Worm (Caenorhabditis elegans) whole organism, L4 larva: Measurements from ENCODE around the gene try-1.

Source experiments
- F10B5.3 ChIP-seq: sonication (generic microtip); optimal IDR thresholded peaks from 2 replicates; lab custom pipeline; 2016; ENCODE audit warnings: mild to moderate bottlenecking, missing genetic modification characterization, missing compliant biosample characterization
- F37D6.2 ChIP-seq: sonication (generic microtip); optimal IDR thresholded peaks from 2 replicates; lab custom pipeline; 2016; ENCODE audit warnings: mild to moderate bottlenecking, missing genetic modification characterization, missing compliant biosample characterization
- F44E2.7 ChIP-seq: fragments of 200-800 bp; sonication (Bioruptor generic); IDR thresholded peaks from 2 replicates; pipeline ENCODE4 v2.1.2; 2022; ENCODE audit warnings: missing genetic modification characterization, missing compliant biosample characterization
- F49E8.2 ChIP-seq: sonication (generic microtip); optimal IDR thresholded peaks from 2 replicates; lab custom pipeline; 2016; ENCODE audit warnings: missing compliant biosample characterization, mild to moderate bottlenecking, missing genetic modification characterization, borderline replicate concordance
- T26A8.4 ChIP-seq: fragments of 200-800 bp; sonication (Bioruptor generic); IDR thresholded peaks from 2 replicates; pipeline ENCODE4 v1.3.6; 2022; ENCODE audit warnings: missing genetic modification characterization, missing compliant biosample characterization
- Y48G9A.11 ChIP-seq: fragments of 200-800 bp; sonication (Bioruptor generic); IDR thresholded peaks from 2 replicates; pipeline ENCODE4 v1.3.6; 2022; ENCODE audit warnings: missing genetic modification reagents, missing genetic modification characterization, missing compliant biosample characterization
- ZK337.2 ChIP-seq: fragments of 200-800 bp; sonication (Bioruptor generic); IDR thresholded peaks from 2 replicates; pipeline ENCODE4 v1.3.6; 2022; ENCODE audit warnings: missing genetic modification reagents, missing genetic modification characterization, missing compliant biosample characterization
- ceh-28 ChIP-seq: fragments of 150-350 bp; optimal IDR thresholded peaks from 2 replicates; lab custom pipeline; 2014; ENCODE audit warnings: missing biosample characterization, missing genetic modification reagents, missing genetic modification characterization
- ces-1 ChIP-seq: fragments of 150-350 bp; sonication (generic microtip); optimal IDR thresholded peaks from 4 replicates; lab custom pipeline; 2014; ENCODE audit warnings: missing biosample characterization, missing genetic modification reagents, missing genetic modification characterization
- daf-16 ChIP-seq, 3 experiments: sonication (generic microtip); optimal IDR thresholded peaks; 2 replicates each; lab custom pipeline; 2016 to 2017; ENCODE audit warnings: missing genetic modification characterization in 3 of 3, missing genetic modification reagents in 3 of 3, mild to moderate bottlenecking in 2 of 3, missing compliant biosample characterization in 2 of 3, missing biosample characterization in 1 of 3, moderate library complexity in 1 of 3
- daf-19 ChIP-seq: fragments of 200-800 bp; sonication (Bioruptor generic); conservative IDR thresholded peaks from 2 replicates; pipeline ENCODE4 v1.3.6; 2022; ENCODE audit warnings: missing genetic modification characterization, missing compliant biosample characterization
- dmd-9 ChIP-seq: fragments of 200-800 bp; sonication (Bioruptor generic); IDR thresholded peaks from 2 replicates; pipeline ENCODE4 v1.3.6; 2022; ENCODE audit warnings: missing genetic modification reagents, missing genetic modification characterization, missing compliant biosample characterization
- dpl-1 ChIP-seq: fragments of 150-350 bp; optimal IDR thresholded peaks from 2 replicates; lab custom pipeline; 2014; ENCODE audit warnings: missing biosample characterization, missing genetic modification reagents, missing genetic modification characterization
- duxl-1 ChIP-seq: sonication (generic microtip); optimal IDR thresholded peaks from 2 replicates; lab custom pipeline; 2016; ENCODE audit warnings: mild to moderate bottlenecking, missing genetic modification characterization, moderate library complexity, missing compliant biosample characterization; ENCODE audit not compliant: poor library complexity
- egl-43 ChIP-seq: fragments of 200-800 bp; sonication (Bioruptor generic); IDR thresholded peaks from 2 replicates; pipeline ENCODE4 v1.3.6; 2022; ENCODE audit warnings: missing genetic modification reagents, missing genetic modification characterization, missing compliant biosample characterization
- fos-1 ChIP-seq: fragments of 150-350 bp; optimal IDR thresholded peaks from 2 replicates; lab custom pipeline; 2014; ENCODE audit warnings: missing biosample characterization, missing genetic modification characterization
- hif-1 ChIP-seq, 2 experiments: sonication (generic microtip); optimal IDR thresholded peaks; 2 replicates each; lab custom pipeline; 2016 to 2017; ENCODE audit warnings: missing compliant biosample characterization in 2 of 2, missing genetic modification characterization in 2 of 2, missing genetic modification reagents in 2 of 2, missing genotype in 2 of 2, mild to moderate bottlenecking in 1 of 2
- hlh-30 ChIP-seq: sonication (generic microtip); optimal IDR thresholded peaks from 2 replicates; lab custom pipeline; 2017; ENCODE audit warnings: antibody characterized with exemption, mild to moderate bottlenecking, missing genetic modification characterization, missing compliant biosample characterization; ENCODE audit not compliant: insufficient read depth
- lin-13 ChIP-seq: fragments of 150-350 bp; optimal IDR thresholded peaks from 2 replicates; lab custom pipeline; 2014; ENCODE audit warnings: missing biosample characterization, missing genetic modification reagents, missing genetic modification characterization
- lin-29 ChIP-seq: fragments of 200-800 bp; sonication (Bioruptor generic); IDR thresholded peaks from 2 replicates; pipeline ENCODE4 v1.3.6; 2022; ENCODE audit warnings: missing genetic modification reagents, missing genetic modification characterization, missing compliant biosample characterization
- lsy-2 ChIP-seq, 2 experiments: fragments of 150-350 bp in 1 of 2; sonication (generic microtip) in 1 of 2; optimal IDR thresholded peaks; 2 replicates each; lab custom pipeline; 2014 to 2017; ENCODE audit warnings: missing biosample characterization in 2 of 2, missing genetic modification characterization in 2 of 2
- mep-1 ChIP-seq: fragments of 150-350 bp; sonication (generic microtip); optimal IDR thresholded peaks from 3 replicates; lab custom pipeline; 2014; ENCODE audit warnings: missing biosample characterization, missing genetic modification characterization
- mes-2 ChIP-seq: sonication (generic microtip); optimal IDR thresholded peaks from 2 replicates; lab custom pipeline; 2016; ENCODE audit warnings: missing genotype, mild to moderate bottlenecking, missing genetic modification characterization, missing compliant biosample characterization; ENCODE audit not compliant: poor library complexity, severe bottlenecking
- mxl-2 ChIP-seq: fragments of 200-800 bp; sonication (Bioruptor generic); conservative IDR thresholded peaks from 2 replicates; pipeline ENCODE4 v1.3.6; 2022; ENCODE audit warnings: missing genetic modification reagents, missing genetic modification characterization, missing compliant biosample characterization
- nhr-102 ChIP-seq: sonication (generic microtip); optimal IDR thresholded peaks from 2 replicates; lab custom pipeline; 2016; ENCODE audit warnings: mild to moderate bottlenecking, missing genetic modification characterization, moderate library complexity, missing compliant biosample characterization
- nhr-237 ChIP-seq: sonication (generic microtip); optimal IDR thresholded peaks from 2 replicates; lab custom pipeline; 2017; ENCODE audit warnings: missing biosample characterization, missing genetic modification characterization
- nhr-25 ChIP-seq: sonication (generic microtip); optimal IDR thresholded peaks from 2 replicates; lab custom pipeline; 2017; ENCODE audit warnings: missing genetic modification characterization, mild to moderate bottlenecking, missing compliant biosample characterization, antibody characterized with exemption, moderate library complexity, borderline replicate concordance; ENCODE audit not compliant: insufficient read depth
- nhr-28 ChIP-seq: fragments of 150-350 bp; optimal IDR thresholded peaks from 2 replicates; lab custom pipeline; 2014; ENCODE audit warnings: missing biosample characterization, missing genetic modification characterization
- nhr-41 ChIP-seq: fragments of 200-800 bp; sonication (Bioruptor generic); IDR thresholded peaks from 2 replicates; pipeline ENCODE4 v1.3.6; 2022; ENCODE audit warnings: missing genetic modification reagents, missing genetic modification characterization, missing compliant biosample characterization
- nhr-42 ChIP-seq: fragments of 200-800 bp; sonication (Bioruptor generic); IDR thresholded peaks from 2 replicates; pipeline ENCODE4 v1.3.6; 2022; ENCODE audit warnings: missing genetic modification characterization, missing compliant biosample characterization
- nhr-48 ChIP-seq: sonication (generic microtip); optimal IDR thresholded peaks from 2 replicates; lab custom pipeline; 2016; ENCODE audit warnings: mild to moderate bottlenecking, missing genetic modification characterization, missing compliant biosample characterization
- nhr-6 ChIP-seq: fragments of 150-350 bp; optimal IDR thresholded peaks from 2 replicates; lab custom pipeline; 2014; ENCODE audit warnings: missing biosample characterization, missing genetic modification characterization
- nhr-77 ChIP-seq: fragments of 150-350 bp; optimal IDR thresholded peaks from 2 replicates; lab custom pipeline; 2014; ENCODE audit warnings: missing biosample characterization, missing genetic modification characterization
- pha-4 ChIP-seq, 2 experiments: fragments of 150-350 bp in 1 of 2; fragments of 200-800 bp in 1 of 2; sonication (Bioruptor generic) in 1 of 2; IDR thresholded peaks in 1 of 2; optimal IDR thresholded peaks in 1 of 2; 2 replicates each; pipeline versions ENCODE4 v1.3.6 to Lab custom; 2014 to 2022; ENCODE audit warnings: missing genetic modification characterization in 2 of 2, missing genetic modification reagents in 2 of 2, missing biosample characterization in 1 of 2, missing compliant biosample characterization in 1 of 2
- php-3 ChIP-seq: fragments of 200-800 bp; sonication (Bioruptor generic); IDR thresholded peaks from 2 replicates; pipeline ENCODE4 v1.3.6; 2022; ENCODE audit warnings: missing genetic modification reagents, missing genetic modification characterization, missing compliant biosample characterization
- pqm-1 ChIP-seq: sonication (generic microtip); optimal IDR thresholded peaks from 2 replicates; lab custom pipeline; 2017; ENCODE audit warnings: missing biosample characterization, missing genetic modification characterization
- sdz-12 ChIP-seq: fragments of 200-800 bp; sonication (Bioruptor generic); optimal IDR thresholded peaks from 2 replicates; lab custom pipeline; 2018; ENCODE audit warnings: mild to moderate bottlenecking, missing genetic modification characterization, missing compliant biosample characterization
- set-16 ChIP-seq: fragments of 200-800 bp; sonication (Bioruptor generic); IDR thresholded peaks from 2 replicates; pipeline ENCODE4 v1.3.6; 2022; ENCODE audit warnings: missing genetic modification reagents, missing genetic modification characterization, missing compliant biosample characterization
- skn-1 ChIP-seq: fragments of 150-350 bp; optimal IDR thresholded peaks from 2 replicates; lab custom pipeline; 2014; ENCODE audit warnings: missing biosample characterization, missing genetic modification characterization
- snpc-1.2 ChIP-seq: fragments of 200-800 bp; sonication (Bioruptor generic); IDR thresholded peaks from 2 replicates; pipeline ENCODE4 v1.3.6; 2022; ENCODE audit warnings: missing genetic modification reagents, missing genetic modification characterization, missing compliant biosample characterization
- snpc-4 ChIP-seq: fragments of 150-350 bp; optimal IDR thresholded peaks from 2 replicates; lab custom pipeline; 2014; ENCODE audit warnings: missing biosample characterization, missing genetic modification characterization
- spr-3 ChIP-seq: fragments of 200-800 bp; sonication (Bioruptor generic); optimal IDR thresholded peaks from 2 replicates; lab custom pipeline; 2018; ENCODE audit warnings: mild to moderate bottlenecking, missing genetic modification characterization, missing compliant biosample characterization
- unc-62 ChIP-seq, 3 experiments: fragments of 150-350 bp in 1 of 3; sonication (generic microtip); optimal IDR thresholded peaks in 2 of 3; peaks in 1 of 3; 1 replicate in 1 of 3; 2 replicates in 2 of 3; lab custom pipeline; 2014 to 2017; ENCODE audit warnings: missing biosample characterization in 3 of 3, missing genetic modification characterization in 3 of 3, missing genetic modification reagents in 3 of 3, missing genotype in 1 of 3
- zfp-2 ChIP-seq: sonication (generic microtip); optimal IDR thresholded peaks from 2 replicates; lab custom pipeline; 2016; ENCODE audit warnings: mild to moderate bottlenecking, missing genetic modification characterization, missing compliant biosample characterization
- zip-11 ChIP-seq: fragments of 200-800 bp; sonication (Bioruptor generic); IDR thresholded peaks from 2 replicates; pipeline ENCODE4 v1.3.6; 2022; ENCODE audit warnings: missing genetic modification characterization, missing compliant biosample characterization

Gene try-1

DNA sequence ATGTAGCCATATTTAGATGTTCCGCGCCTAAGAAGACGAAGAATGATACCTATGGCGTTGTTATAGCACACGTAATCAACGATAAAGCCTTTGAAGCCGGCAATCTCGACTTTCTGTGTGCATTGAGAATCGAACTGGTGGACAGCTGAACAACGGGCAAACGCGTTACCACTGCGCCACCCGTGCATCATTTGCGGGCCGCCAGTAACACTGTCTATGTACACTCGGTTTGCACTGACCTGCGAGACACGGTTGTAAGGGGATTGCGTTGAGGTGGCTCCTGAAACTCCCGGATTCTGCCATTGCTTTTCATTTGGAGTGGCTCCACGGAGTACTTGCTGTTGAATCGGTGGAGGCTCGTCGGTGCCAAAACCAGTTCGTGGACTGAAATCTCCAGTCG is 6.9 kb downstream of the try-1 start (continued):
- TF ChIP-seq nhr-102 (tag; lab: Kevin White, UChicago) (peak; percentile 0), ceh-28 (tag; lab: Kevin White, UChicago) (no peak), mxl-2 (GFP tag; lab: Robert Waterston, UW) (no peak; the same call in 1 of the 2 replicates), spr-3 (GFP tag; lab: Kevin White, UChicago) (peak; percentile 36), set-16 (GFP tag; lab: Robert Waterston, UW) (peak; percentile 65), dmd-9 (GFP tag; lab: Robert Waterston, UW) (peak; percentile 72; the same call in 1 of the 2 replicates), pha-4 (GFP tag; IDR thresholded peaks at IDR 0.05; lab: Robert Waterston, UW) (peak; percentile 81), pha-4 (tag; optimal IDR thresholded peaks at IDR 0.05; lab: Kevin White, UChicago) (no peak), duxl-1 (tag; lab: Kevin White, UChicago) (peak; percentile 80), mes-2 (tag; lab: Kevin White, UChicago) (peak; percentile 79), zip-11 (GFP tag; lab: Robert Waterston, UW) (no peak), ZK337.2 (GFP tag; lab: Robert Waterston, UW) (no peak), nhr-41 (GFP tag; lab: Robert Waterston, UW) (0 out of 2 replicates have a peak, but pooled peaks have one; percentile 30), unc-62 (GFP tag; optimal IDR thresholded peaks at IDR 0.05 in 1 of 2; lab: Kevin White, UChicago) (no peak), unc-62 (tag; optimal IDR thresholded peaks at IDR 0.05; lab: Kevin White, UChicago) (no peak), F10B5.3 (tag; lab: Kevin White, UChicago) (no peak), hlh-30 (peak; percentile 37), hif-1 (tag; optimal IDR thresholded peaks at IDR 0.05; lab: Kevin White, UChicago) (peak in 1 of 2 experiments; percentile 32), mep-1 (tag; lab: Kevin White, UChicago) (peak; percentile 27), nhr-6 (tag; lab: Kevin White, UChicago) (peak; percentile 25), F44E2.7 (GFP tag; lab: Robert Waterston, UW) (peak; percentile 66; the same call in 1 of the 2 replicates), F49E8.2 (tag; lab: Kevin White, UChicago) (peak; percentile 54), nhr-237 (tag; lab: Kevin White, UChicago) (no peak), php-3 (GFP tag; lab: Robert Waterston, UW) (peak; percentile 43), nhr-25 (tag; lab: Kevin White, UChicago) (peak; percentile 57)

DNA sequence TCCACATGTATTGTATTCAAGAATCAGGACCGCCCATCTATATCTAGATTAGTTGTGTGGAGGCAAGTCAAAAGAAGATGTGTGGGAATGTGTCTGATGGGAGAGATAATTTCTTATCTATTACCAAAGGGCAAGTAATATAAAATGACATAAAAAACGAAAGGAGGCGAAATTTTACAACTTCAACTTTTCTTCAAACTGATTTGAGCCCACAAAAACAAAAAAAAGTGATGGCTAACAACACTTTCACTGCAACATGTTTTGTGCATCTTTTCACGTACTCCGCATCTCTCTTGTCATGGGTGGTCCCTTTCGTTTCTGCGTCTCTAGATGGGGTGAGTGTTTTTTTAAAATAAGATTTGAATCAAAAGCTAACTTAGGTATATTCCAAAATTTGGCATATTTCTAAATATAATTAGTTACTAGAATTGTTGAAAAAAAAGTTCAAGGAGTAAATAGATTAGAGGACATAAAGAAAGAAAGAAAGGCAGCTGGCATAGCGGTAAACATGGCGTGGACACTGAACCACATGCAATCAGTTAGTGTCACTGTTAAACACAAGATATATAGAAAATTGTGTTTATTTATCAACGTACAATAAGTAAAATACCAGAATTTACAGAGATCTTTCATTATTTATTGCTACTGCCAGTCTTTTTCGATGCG is 7.7 kb downstream of the try-1 start, which contains the start of gene ZK546.19:
TSS of gene ZK546.19 (plus strand) at position 186 of the 666 bp plus-strand sequence.
- no peak for TF ChIP-seq zfp-2 (tag; lab: Kevin White, UChicago)
- no peak for TF ChIP-seq snpc-1.2 (GFP tag; lab: Robert Waterston, UW)
- peak; percentile 41 for TF ChIP-seq nhr-28 (tag; lab: Kevin White, UChicago)
- TF ChIP-seq php-3 (GFP tag; lab: Robert Waterston, UW), result peak; percentile 68
- TF ChIP-seq ces-1 (GFP tag; lab: Kevin White, UChicago), result no peak
- no peak for TF ChIP-seq daf-19 (GFP tag; lab: Robert Waterston, UW)
- TF ChIP-seq skn-1 (tag; lab: Kevin White, UChicago), result no peak
- TF ChIP-seq T26A8.4 (GFP tag; lab: Robert Waterston, UW), result no peak
- no peak for TF ChIP-seq nhr-42
- TF ChIP-seq F37D6.2 (tag; lab: Kevin White, UChicago), result no peak
- TF ChIP-seq daf-16 (GFP tag; optimal IDR thresholded peaks at IDR 0.05; lab: Kevin White, UChicago), result peak in 1 of 2 experiments; percentile 39
- peak; percentile 70 for TF ChIP-seq daf-16 (tag; optimal IDR thresholded peaks at IDR 0.05; lab: Kevin White, UChicago)
- TF ChIP-seq egl-43 (GFP tag; lab: Robert Waterston, UW), result no peak
- TF ChIP-seq hif-1 (tag; optimal IDR thresholded peaks at IDR 0.05; lab: Kevin White, UChicago), result peak; percentile 41 to 99
- TF ChIP-seq lin-13 (GFP tag; lab: Kevin White, UChicago), result no peak
- TF ChIP-seq F49E8.2 (tag; lab: Kevin White, UChicago), result no peak
- no peak for TF ChIP-seq nhr-48
- no peak for TF ChIP-seq spr-3 (GFP tag; lab: Kevin White, UChicago)
- TF ChIP-seq mes-2 (tag; lab: Kevin White, UChicago), result no peak
- peak; percentile 4 for TF ChIP-seq pqm-1 (tag; lab: Kevin White, UChicago)
- TF ChIP-seq dpl-1 (GFP tag; lab: Kevin White, UChicago), result peak; percentile 2
- TF ChIP-seq Y48G9A.11, result no peak
- no peak for TF ChIP-seq nhr-77 (tag; lab: Kevin White, UChicago)
- TF ChIP-seq lsy-2 (tag; optimal IDR thresholded peaks at IDR 0.05; lab: Kevin White, UChicago), result peak in 1 of 2 experiments; percentile 38
- TF ChIP-seq snpc-4 (tag; lab: Kevin White, UChicago), result no peak
- no peak for TF ChIP-seq sdz-12 (GFP tag; lab: Kevin White, UChicago)
- no peak for TF ChIP-seq fos-1 (tag; lab: Kevin White, UChicago)
- TF ChIP-seq zip-11 (GFP tag; lab: Robert Waterston, UW), result no peak
- no peak for TF ChIP-seq lin-29 (GFP tag; lab: Robert Waterston, UW)
